Worm (Caenorhabditis elegans): ENCODE measurements around the gene imp-3.

DNA sequence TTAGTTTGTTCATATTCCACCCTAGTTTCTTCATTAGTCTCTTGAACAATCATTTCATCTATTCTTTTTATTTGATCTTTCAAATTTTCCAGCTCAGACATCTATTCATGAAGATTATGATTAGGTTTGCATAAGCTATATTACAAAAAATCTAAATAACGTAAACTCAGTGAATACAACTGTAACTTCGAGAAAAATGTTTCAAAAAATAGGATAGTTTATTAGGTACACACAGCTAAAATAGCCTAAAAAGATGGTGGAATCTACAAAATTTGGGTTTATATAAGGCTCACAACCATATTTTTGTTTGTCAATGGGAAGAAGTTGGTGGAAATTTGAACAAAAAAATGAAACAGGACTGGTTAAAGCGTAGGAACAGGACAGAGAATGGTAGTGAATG lies 23.3 kb upstream of the imp-3 start, which contains the start of gene zgpa-1:
- TF ChIP-seq nfya-1 (tag; optimal IDR thresholded peaks at IDR 0.05; ENCODE audit: insufficient read depth) (no peak), unc-62 (GFP tag; optimal IDR thresholded peaks at IDR 0.05) (no peak)

All from whole organism, L3 larva.